Worm (Caenorhabditis elegans) whole organism, L4 larva: ENCODE results near the gene F58E6.13.

Source experiments
- F49E8.2 ChIP-seq: sonication (generic microtip); optimal IDR thresholded peaks from 2 replicates; lab custom pipeline; 2016; ENCODE audit warnings: missing compliant biosample characterization, mild to moderate bottlenecking, missing genetic modification characterization, borderline replicate concordance
- R02D3.7 ChIP-seq: fragments of 150-350 bp; sonication (generic microtip); optimal IDR thresholded peaks from 3 replicates; lab custom pipeline; 2014; ENCODE audit warnings: missing biosample characterization, missing genetic modification characterization
- T26A8.4 ChIP-seq: fragments of 200-800 bp; sonication (Bioruptor generic); IDR thresholded peaks from 2 replicates; pipeline ENCODE4 v1.3.6; 2022; ENCODE audit warnings: missing genetic modification characterization, missing compliant biosample characterization
- ZK546.5 ChIP-seq, 2 experiments: sonication (generic microtip); optimal IDR thresholded peaks; 2 replicates each; lab custom pipeline; 2017; ENCODE audit warnings: missing biosample characterization in 2 of 2, missing genetic modification characterization in 2 of 2
- ama-1 ChIP-seq: fragments of 150-350 bp; optimal IDR thresholded peaks from 2 replicates; lab custom pipeline; 2014; ENCODE audit warnings: inconsistent platforms, mixed read lengths
- arid-1 ChIP-seq: fragments of 200-800 bp; sonication (Bioruptor generic); conservative IDR thresholded peaks from 2 replicates; pipeline ENCODE4 v1.3.6; 2022; ENCODE audit warnings: missing genetic modification reagents, missing genetic modification characterization, missing compliant biosample characterization
- ceh-28 ChIP-seq: fragments of 150-350 bp; optimal IDR thresholded peaks from 2 replicates; lab custom pipeline; 2014; ENCODE audit warnings: missing biosample characterization, missing genetic modification reagents, missing genetic modification characterization
- ceh-82 ChIP-seq: sonication (generic microtip); optimal IDR thresholded peaks from 2 replicates; lab custom pipeline; 2017; ENCODE audit warnings: missing biosample characterization, missing genetic modification characterization
- ces-1 ChIP-seq: fragments of 150-350 bp; sonication (generic microtip); optimal IDR thresholded peaks from 4 replicates; lab custom pipeline; 2014; ENCODE audit warnings: missing biosample characterization, missing genetic modification reagents, missing genetic modification characterization
- ctbp-1 ChIP-seq: fragments of 200-800 bp; sonication (Bioruptor generic); IDR thresholded peaks from 2 replicates; pipeline ENCODE4 v1.3.6; 2022; ENCODE audit warnings: missing genetic modification reagents, missing genetic modification characterization, missing compliant biosample characterization
- daf-8 ChIP-seq: fragments of 200-800 bp; sonication (Bioruptor generic); IDR thresholded peaks from 2 replicates; pipeline ENCODE4 v1.3.6; 2022; ENCODE audit warnings: missing genetic modification characterization, missing compliant biosample characterization
- dmd-6 ChIP-seq: fragments of 200-800 bp; sonication (Bioruptor generic); IDR thresholded peaks from 2 replicates; pipeline ENCODE4 v1.3.6; 2022; ENCODE audit warnings: missing genetic modification reagents, missing genetic modification characterization, missing compliant biosample characterization
- dpl-1 ChIP-seq: fragments of 150-350 bp; optimal IDR thresholded peaks from 2 replicates; lab custom pipeline; 2014; ENCODE audit warnings: missing biosample characterization, missing genetic modification reagents, missing genetic modification characterization
- dve-1 ChIP-seq: sonication (generic microtip); optimal IDR thresholded peaks from 2 replicates; lab custom pipeline; 2017; ENCODE audit warnings: antibody characterized with exemption, mild to moderate bottlenecking, missing genetic modification characterization, missing compliant biosample characterization; ENCODE audit not compliant: insufficient read depth
- egl-27 ChIP-seq: sonication (generic microtip); optimal IDR thresholded peaks from 3 replicates; lab custom pipeline; 2017; ENCODE audit warnings: missing biosample characterization, missing genetic modification reagents, missing genetic modification characterization
- fos-1 ChIP-seq: fragments of 150-350 bp; optimal IDR thresholded peaks from 2 replicates; lab custom pipeline; 2014; ENCODE audit warnings: missing biosample characterization, missing genetic modification characterization
- hlh-11 ChIP-seq: fragments of 200-800 bp; sonication (Bioruptor generic); optimal IDR thresholded peaks from 2 replicates; lab custom pipeline; 2018; ENCODE audit warnings: mild to moderate bottlenecking, missing genetic modification characterization, missing compliant biosample characterization
- lin-1 ChIP-seq: fragments of 200-800 bp; sonication (Bioruptor generic); IDR thresholded peaks from 2 replicates; pipeline ENCODE4 v1.3.6; 2022; ENCODE audit warnings: missing genetic modification reagents, missing genetic modification characterization, missing compliant biosample characterization
- lin-13 ChIP-seq: fragments of 150-350 bp; optimal IDR thresholded peaks from 2 replicates; lab custom pipeline; 2014; ENCODE audit warnings: missing biosample characterization, missing genetic modification reagents, missing genetic modification characterization
- lin-38 ChIP-seq: fragments of 200-800 bp; sonication (Bioruptor generic); IDR thresholded peaks from 2 replicates; pipeline ENCODE4 v1.3.6; 2022; ENCODE audit warnings: missing genetic modification reagents, missing genetic modification characterization, missing compliant biosample characterization
- lir-3 ChIP-seq: sonication (generic microtip); optimal IDR thresholded peaks from 2 replicates; lab custom pipeline; 2016; ENCODE audit warnings: mild to moderate bottlenecking, missing genetic modification characterization, missing compliant biosample characterization
- lsy-2 ChIP-seq, 2 experiments: fragments of 150-350 bp in 1 of 2; sonication (generic microtip) in 1 of 2; optimal IDR thresholded peaks; 2 replicates each; lab custom pipeline; 2014 to 2017; ENCODE audit warnings: missing biosample characterization in 2 of 2, missing genetic modification characterization in 2 of 2
- mep-1 ChIP-seq: fragments of 150-350 bp; sonication (generic microtip); optimal IDR thresholded peaks from 3 replicates; lab custom pipeline; 2014; ENCODE audit warnings: missing biosample characterization, missing genetic modification characterization
- mes-2 ChIP-seq: sonication (generic microtip); optimal IDR thresholded peaks from 2 replicates; lab custom pipeline; 2016; ENCODE audit warnings: missing genotype, mild to moderate bottlenecking, missing genetic modification characterization, missing compliant biosample characterization; ENCODE audit not compliant: poor library complexity, severe bottlenecking
- mxl-3 ChIP-seq: fragments of 200-800 bp; sonication (Bioruptor generic); optimal IDR thresholded peaks from 2 replicates; lab custom pipeline; 2018; ENCODE audit warnings: mild to moderate bottlenecking, missing genetic modification characterization, missing compliant biosample characterization
- nhr-102 ChIP-seq: sonication (generic microtip); optimal IDR thresholded peaks from 2 replicates; lab custom pipeline; 2016; ENCODE audit warnings: mild to moderate bottlenecking, missing genetic modification characterization, moderate library complexity, missing compliant biosample characterization
- nhr-11 ChIP-seq: fragments of 150-350 bp; optimal IDR thresholded peaks from 2 replicates; lab custom pipeline; 2014; ENCODE audit warnings: missing biosample characterization, missing genetic modification characterization
- nhr-111 ChIP-seq: fragments of 200-800 bp; sonication (Bioruptor generic); optimal IDR thresholded peaks from 2 replicates; lab custom pipeline; 2018; ENCODE audit warnings: mild to moderate bottlenecking, missing genetic modification characterization, missing compliant biosample characterization
- nhr-237 ChIP-seq: sonication (generic microtip); optimal IDR thresholded peaks from 2 replicates; lab custom pipeline; 2017; ENCODE audit warnings: missing biosample characterization, missing genetic modification characterization
- nhr-28 ChIP-seq: fragments of 150-350 bp; optimal IDR thresholded peaks from 2 replicates; lab custom pipeline; 2014; ENCODE audit warnings: missing biosample characterization, missing genetic modification characterization
- nhr-41 ChIP-seq: fragments of 200-800 bp; sonication (Bioruptor generic); IDR thresholded peaks from 2 replicates; pipeline ENCODE4 v1.3.6; 2022; ENCODE audit warnings: missing genetic modification reagents, missing genetic modification characterization, missing compliant biosample characterization
- nhr-42 ChIP-seq: fragments of 200-800 bp; sonication (Bioruptor generic); IDR thresholded peaks from 2 replicates; pipeline ENCODE4 v1.3.6; 2022; ENCODE audit warnings: missing genetic modification characterization, missing compliant biosample characterization
- nhr-48 ChIP-seq: sonication (generic microtip); optimal IDR thresholded peaks from 2 replicates; lab custom pipeline; 2016; ENCODE audit warnings: mild to moderate bottlenecking, missing genetic modification characterization, missing compliant biosample characterization
- php-3 ChIP-seq: fragments of 200-800 bp; sonication (Bioruptor generic); IDR thresholded peaks from 2 replicates; pipeline ENCODE4 v1.3.6; 2022; ENCODE audit warnings: missing genetic modification reagents, missing genetic modification characterization, missing compliant biosample characterization
- sdz-12 ChIP-seq: fragments of 200-800 bp; sonication (Bioruptor generic); optimal IDR thresholded peaks from 2 replicates; lab custom pipeline; 2018; ENCODE audit warnings: mild to moderate bottlenecking, missing genetic modification characterization, missing compliant biosample characterization
- set-16 ChIP-seq: fragments of 200-800 bp; sonication (Bioruptor generic); IDR thresholded peaks from 2 replicates; pipeline ENCODE4 v1.3.6; 2022; ENCODE audit warnings: missing genetic modification reagents, missing genetic modification characterization, missing compliant biosample characterization
- skn-1 ChIP-seq: fragments of 150-350 bp; optimal IDR thresholded peaks from 2 replicates; lab custom pipeline; 2014; ENCODE audit warnings: missing biosample characterization, missing genetic modification characterization
- spr-3 ChIP-seq: fragments of 200-800 bp; sonication (Bioruptor generic); optimal IDR thresholded peaks from 2 replicates; lab custom pipeline; 2018; ENCODE audit warnings: mild to moderate bottlenecking, missing genetic modification characterization, missing compliant biosample characterization
- tag-97 ChIP-seq: fragments of 200-800 bp; sonication (Bioruptor generic); IDR thresholded peaks from 2 replicates; pipeline ENCODE4 v1.3.6; 2022; ENCODE audit warnings: missing genetic modification characterization, missing compliant biosample characterization
- unc-130 ChIP-seq: sonication (generic microtip); optimal IDR thresholded peaks from 2 replicates; lab custom pipeline; 2016; ENCODE audit warnings: missing genetic modification reagents, missing genetic modification characterization, missing compliant biosample characterization
- unc-62 ChIP-seq, 3 experiments: fragments of 150-350 bp in 1 of 3; sonication (generic microtip); optimal IDR thresholded peaks in 2 of 3; peaks in 1 of 3; 1 replicate in 1 of 3; 2 replicates in 2 of 3; lab custom pipeline; 2014 to 2017; ENCODE audit warnings: missing biosample characterization in 3 of 3, missing genetic modification characterization in 3 of 3, missing genetic modification reagents in 3 of 3, missing genotype in 1 of 3
- vab-7 ChIP-seq: fragments of 200-800 bp; sonication (Bioruptor generic); IDR thresholded peaks from 2 replicates; pipeline ENCODE4 v1.3.6; 2022; ENCODE audit warnings: missing genetic modification reagents, missing genetic modification characterization, missing compliant biosample characterization
- zfp-2 ChIP-seq: sonication (generic microtip); optimal IDR thresholded peaks from 2 replicates; lab custom pipeline; 2016; ENCODE audit warnings: mild to moderate bottlenecking, missing genetic modification characterization, missing compliant biosample characterization
- zfp-3 ChIP-seq: fragments of 200-800 bp; sonication (Bioruptor generic); conservative IDR thresholded peaks from 2 replicates; pipeline ENCODE4 v1.3.6; 2022; ENCODE audit warnings: missing genetic modification reagents, missing genetic modification characterization, missing compliant biosample characterization
- ztf-7 ChIP-seq: fragments of 150-350 bp; optimal IDR thresholded peaks from 2 replicates; lab custom pipeline; 2014; ENCODE audit warnings: missing biosample characterization, missing genetic modification characterization

F58E6.13 gene

DNA sequence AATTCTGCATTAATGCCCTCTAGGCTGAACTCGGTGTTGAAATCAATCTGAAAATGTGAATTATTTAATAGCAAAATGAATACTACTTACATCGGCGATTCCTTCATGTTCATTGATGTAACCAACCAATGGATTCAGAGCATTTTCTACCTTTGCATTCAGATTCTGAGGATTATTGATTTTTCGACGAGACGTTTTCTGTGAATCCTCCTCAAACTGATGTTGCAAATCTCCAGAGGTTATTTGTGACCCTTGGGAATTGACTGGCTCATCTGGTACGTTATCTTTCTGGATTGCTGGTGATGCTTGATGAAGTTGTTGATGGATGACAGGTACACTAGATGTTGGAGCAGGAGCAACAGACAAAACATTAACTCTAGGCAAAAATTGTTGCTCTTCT lies 37.0 kb downstream of the F58E6.13 start:
- no peak for TF ChIP-seq sdz-12 (GFP tag; lab: Kevin White, UChicago)
- peak in 1 of 2 experiments; percentile 91 for TF ChIP-seq unc-62 (GFP tag; optimal IDR thresholded peaks at IDR 0.05 in 1 of 2; lab: Kevin White, UChicago)
- no peak for TF ChIP-seq unc-62 (tag; optimal IDR thresholded peaks at IDR 0.05; lab: Kevin White, UChicago)
- TF ChIP-seq ctbp-1 (GFP tag; lab: Robert Waterston, UW): no peak
- TF ChIP-seq tag-97 (GFP tag; lab: Robert Waterston, UW): no peak
- TF ChIP-seq F49E8.2 (tag; lab: Kevin White, UChicago): no peak
- TF ChIP-seq lin-13: no peak

DNA sequence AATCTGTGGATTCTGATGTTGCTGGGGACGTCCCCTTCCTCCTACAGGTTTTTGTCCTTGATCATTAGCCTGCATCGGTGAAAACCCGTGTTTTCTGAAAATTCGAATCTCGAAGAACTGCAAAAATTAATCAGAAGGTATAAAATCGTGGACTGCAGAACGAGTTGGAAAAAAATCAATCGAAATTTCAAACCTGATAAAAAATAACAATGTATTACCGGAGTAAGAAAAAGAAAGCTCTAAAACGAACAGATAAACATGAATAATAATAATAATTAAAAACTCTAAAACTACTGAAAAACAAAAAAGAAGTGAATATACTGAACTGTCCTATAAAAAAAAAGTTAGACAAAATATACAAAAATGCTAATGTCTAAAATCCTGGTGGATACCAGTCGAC lies 37.9 kb downstream of the F58E6.13 start, which contains the start of gene F46B6.5:
Gene F46B6.5, minus strand, starts transcription at position 101 of the 400 bp plus-strand sequence.
- TF ChIP-seq ceh-28 (tag; lab: Kevin White, UChicago): no peak
- TF ChIP-seq nhr-28 (tag; lab: Kevin White, UChicago): no peak
- no peak for TF ChIP-seq T26A8.4 (GFP tag; lab: Robert Waterston, UW)
- no peak for TF ChIP-seq nhr-11 (tag; lab: Kevin White, UChicago)
- no peak for TF ChIP-seq skn-1 (tag; lab: Kevin White, UChicago)
- no peak for TF ChIP-seq daf-8
- TF ChIP-seq tag-97 (GFP tag; lab: Robert Waterston, UW): no peak
- no peak for TF ChIP-seq ZK546.5 (tag; optimal IDR thresholded peaks at IDR 0.05; lab: Kevin White, UChicago)
- no peak for TF ChIP-seq lin-13
- no peak for TF ChIP-seq arid-1 (GFP tag; lab: Robert Waterston, UW)
- TF ChIP-seq vab-7 (GFP tag; lab: Robert Waterston, UW): no peak
- no peak for TF ChIP-seq egl-27 (tag; lab: Kevin White, UChicago)
- no peak for TF ChIP-seq set-16 (GFP tag; lab: Robert Waterston, UW)
- TF ChIP-seq dpl-1 (GFP tag; lab: Kevin White, UChicago): no peak
- no peak for TF ChIP-seq R02D3.7 (tag; lab: Kevin White, UChicago)
- TF ChIP-seq mxl-3: no peak
- TF ChIP-seq nhr-102: no peak
- no peak for TF ChIP-seq ztf-7 (tag; lab: Kevin White, UChicago)
- no peak for TF ChIP-seq fos-1
- no peak for TF ChIP-seq nhr-48 (tag; lab: Kevin White, UChicago)

DNA sequence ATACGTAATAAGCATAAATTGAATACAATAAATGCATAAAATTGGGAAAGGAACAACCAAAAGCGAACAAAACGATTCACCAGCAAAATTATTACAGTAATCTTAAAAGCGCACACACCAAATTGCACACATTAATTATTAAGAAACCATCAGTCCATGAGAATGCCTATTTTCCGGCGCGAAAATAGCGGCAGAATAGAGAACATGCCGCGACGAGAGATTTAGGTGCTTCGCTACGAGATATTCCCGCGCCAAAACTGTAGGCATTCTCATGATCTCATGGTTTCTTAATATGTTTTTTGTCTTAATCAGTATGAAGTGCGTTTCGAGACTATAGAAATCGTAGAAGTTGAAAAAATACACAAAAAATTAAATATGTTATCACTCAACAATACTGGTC lies 39.2 kb downstream of the F58E6.13 start:
- TF ChIP-seq ceh-28 (tag; lab: Kevin White, UChicago) (no peak), ceh-82 (tag; lab: Kevin White, UChicago) (no peak), mep-1 (tag; lab: Kevin White, UChicago) (no peak), lin-1 (no peak), nhr-237 (tag; lab: Kevin White, UChicago) (no peak), hlh-11 (tag; lab: Kevin White, UChicago) (no peak), ces-1 (GFP tag; lab: Kevin White, UChicago) (no peak)

DNA sequence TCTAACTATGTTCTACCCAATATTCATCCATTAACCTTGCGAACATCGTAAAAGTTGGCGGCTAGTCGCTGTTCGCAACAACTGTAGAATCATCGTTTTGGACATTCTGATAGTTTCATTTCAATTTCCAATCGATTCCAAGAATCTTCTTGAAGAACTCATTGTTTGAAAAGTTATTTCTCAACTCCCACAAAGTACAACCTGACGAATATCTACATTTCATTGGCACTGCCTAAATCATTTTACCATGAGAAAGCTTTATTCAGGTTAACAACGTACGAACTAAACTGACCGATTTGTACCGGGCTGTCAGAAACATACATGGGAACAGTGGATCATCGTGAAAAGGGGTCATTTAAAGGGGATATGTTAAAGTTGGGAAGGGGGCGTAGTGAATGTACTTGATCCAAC lies 41.7 kb downstream of the F58E6.13 start, which contains the start of gene F46B6.6:
Gene F46B6.6, minus strand, starts transcription at position 148 of the 411 bp plus-strand sequence.
- peak; percentile 88 for TF ChIP-seq ama-1
- TF ChIP-seq php-3 (GFP tag; lab: Robert Waterston, UW): 0 out of 2 replicates have a peak, but pooled peaks have one; percentile 8
- no peak for TF ChIP-seq lir-3 (tag; lab: Kevin White, UChicago)
- TF ChIP-seq nhr-48 (tag; lab: Kevin White, UChicago): peak; percentile 19
- peak; percentile 0 for TF ChIP-seq nhr-111 (GFP tag; lab: Kevin White, UChicago)
- peak in 1 of 2 experiments; percentile 30 for TF ChIP-seq lsy-2 (tag; optimal IDR thresholded peaks at IDR 0.05; lab: Kevin White, UChicago)
- peak; percentile 3 for TF ChIP-seq dve-1 (tag; lab: Kevin White, UChicago)
- TF ChIP-seq nhr-41 (GFP tag; lab: Robert Waterston, UW): no peak
- TF ChIP-seq dmd-6 (GFP tag; lab: Robert Waterston, UW): peak; percentile 16; the same call in 1 of the 2 replicates
- TF ChIP-seq ceh-28 (tag; lab: Kevin White, UChicago): no peak
- TF ChIP-seq nhr-42 (GFP tag; lab: Robert Waterston, UW): no peak
- 0 out of 2 replicates have a peak, but pooled peaks have one; percentile 10 for TF ChIP-seq zfp-3
- peak; percentile 24 for TF ChIP-seq spr-3
- TF ChIP-seq mes-2 (tag; lab: Kevin White, UChicago): peak; percentile 19
- TF ChIP-seq unc-130: peak; percentile 10
- peak in 1 of 2 experiments; percentile 49 for TF ChIP-seq unc-62 (GFP tag; optimal IDR thresholded peaks at IDR 0.05 in 1 of 2; lab: Kevin White, UChicago)
- TF ChIP-seq unc-62 (tag; optimal IDR thresholded peaks at IDR 0.05; lab: Kevin White, UChicago): no peak
- peak; percentile 9 for TF ChIP-seq mep-1 (tag; lab: Kevin White, UChicago)
- TF ChIP-seq arid-1 (GFP tag; lab: Robert Waterston, UW): 0 out of 2 replicates have a peak, but pooled peaks have one; percentile 21
- peak; percentile 32; the same call in 1 of the 2 replicates for TF ChIP-seq lin-38 (GFP tag; lab: Robert Waterston, UW)
- TF ChIP-seq skn-1 (tag; lab: Kevin White, UChicago): no peak
- no peak for TF ChIP-seq zfp-2 (tag; lab: Kevin White, UChicago)
